Worm (Caenorhabditis elegans) whole organism, mixed stage, embryonic: ENCODE measurements around the gene str-71.

ENCODE experiments used
- ces-1 ChIP-seq: fragments of 150-350 bp; optimal IDR thresholded peaks from 2 replicates; lab custom pipeline; 2014; ENCODE audit warnings: missing biosample characterization, missing genetic modification reagents, missing genetic modification characterization
- elt-1 ChIP-seq: sonication (generic microtip); optimal IDR thresholded peaks from 2 replicates; lab custom pipeline; 2017; ENCODE audit warnings: missing genetic modification characterization, mild to moderate bottlenecking, missing compliant biosample characterization, antibody characterized with exemption, moderate library complexity, borderline replicate concordance; ENCODE audit not compliant: insufficient read depth
- hlh-1 ChIP-seq: fragments of 150-350 bp; optimal IDR thresholded peaks from 2 replicates; lab custom pipeline; 2014; ENCODE audit warnings: missing biosample characterization, missing genetic modification reagents, missing genetic modification characterization
- lin-13 ChIP-seq: fragments of 150-350 bp; optimal IDR thresholded peaks from 2 replicates; lab custom pipeline; 2014; ENCODE audit warnings: missing biosample characterization, missing genetic modification characterization
- lin-32 ChIP-seq: fragments of 200-800 bp; sonication (Bioruptor generic); optimal IDR thresholded peaks from 2 replicates; lab custom pipeline; 2018; ENCODE audit warnings: mild to moderate bottlenecking, missing genetic modification characterization, missing compliant biosample characterization
- lsy-2 ChIP-seq: fragments of 150-350 bp; optimal IDR thresholded peaks from 2 replicates; lab custom pipeline; 2014; ENCODE audit warnings: missing biosample characterization, missing genetic modification characterization
- nhr-237 ChIP-seq: fragments of 150-350 bp; optimal IDR thresholded peaks from 2 replicates; lab custom pipeline; 2014; ENCODE audit warnings: missing biosample characterization, missing genetic modification characterization
- nhr-76 ChIP-seq: sonication (generic microtip); optimal IDR thresholded peaks from 2 replicates; lab custom pipeline; 2017; ENCODE audit warnings: missing biosample characterization, missing genetic modification characterization
- pha-4 ChIP-seq: fragments of 150-350 bp; optimal IDR thresholded peaks from 2 replicates; lab custom pipeline; 2018; ENCODE audit warnings: missing biosample characterization, missing genetic modification reagents, missing genetic modification characterization
- snpc-4 ChIP-seq: fragments of 150-350 bp; optimal IDR thresholded peaks from 2 replicates; lab custom pipeline; 2014; ENCODE audit warnings: missing biosample characterization, missing genetic modification characterization
- sptf-1 ChIP-seq: sonication (generic microtip); optimal IDR thresholded peaks from 2 replicates; lab custom pipeline; 2017; ENCODE audit warnings: mild to moderate bottlenecking, missing genetic modification characterization, moderate library complexity, missing compliant biosample characterization
- unc-62 ChIP-seq: fragments of 150-350 bp; optimal IDR thresholded peaks from 2 replicates; lab custom pipeline; 2014; ENCODE audit warnings: missing biosample characterization, missing genetic modification reagents, missing genetic modification characterization
- ztf-11 ChIP-seq: fragments of 150-350 bp; optimal IDR thresholded peaks from 2 replicates; lab custom pipeline; 2014; ENCODE audit warnings: missing biosample characterization, missing genetic modification characterization

ce11 chrV:15442384-15442783 is 16.6 kb downstream of the str-71 start:
- no peak for TF ChIP-seq elt-1 (tag; lab: Kevin White, UChicago)
- no peak for TF ChIP-seq pha-4
- no peak for TF ChIP-seq snpc-4 (tag; lab: Kevin White, UChicago)
- TF ChIP-seq nhr-237 (tag; lab: Kevin White, UChicago) = no peak
- no peak for TF ChIP-seq lsy-2 (tag; lab: Kevin White, UChicago)
- no peak for TF ChIP-seq hlh-1 (tag; lab: Kevin White, UChicago)
- TF ChIP-seq ztf-11 (tag; lab: Kevin White, UChicago) = no peak
- TF ChIP-seq ces-1 = no peak
- TF ChIP-seq unc-62 (GFP tag; lab: Kevin White, UChicago) = no peak
- TF ChIP-seq sptf-1 (tag; lab: Kevin White, UChicago) = no peak
- no peak for TF ChIP-seq lin-32
- TF ChIP-seq nhr-76 (tag; lab: Kevin White, UChicago) = no peak
- no peak for TF ChIP-seq lin-13 (tag; lab: Kevin White, UChicago)
